Worm (Caenorhabditis elegans) whole organism, young adult: Measurements from ENCODE around the gene C05A2.4.

Experiments
- B0035.1 ChIP-seq: sonication (generic microtip); optimal IDR thresholded peaks from 2 replicates; lab custom pipeline; 2016; ENCODE audit warnings: missing genetic modification characterization, mild to moderate bottlenecking, missing compliant biosample characterization, missing genotype, missing genetic modification reagents
- B0261.1 ChIP-seq: sonication (generic microtip); optimal IDR thresholded peaks from 2 replicates; lab custom pipeline; 2016; ENCODE audit warnings: mild to moderate bottlenecking, missing genetic modification characterization, moderate library complexity, missing compliant biosample characterization
- C06A6.2 ChIP-seq: fragments of 200-800 bp; sonication (Bioruptor generic); conservative IDR thresholded peaks from 2 replicates; pipeline ENCODE4 v1.3.6; 2022; ENCODE audit warnings: missing genetic modification characterization, missing compliant biosample characterization
- F10E7.11 ChIP-seq: sonication (generic microtip); optimal IDR thresholded peaks from 2 replicates; lab custom pipeline; 2017; ENCODE audit warnings: mild to moderate bottlenecking, missing genetic modification characterization, moderate library complexity, missing compliant biosample characterization
- F33H1.4 ChIP-seq: fragments of 200-800 bp; sonication (Bioruptor generic); IDR thresholded peaks from 2 replicates; pipeline ENCODE4 v1.3.6; 2022; ENCODE audit warnings: missing genetic modification reagents, missing genetic modification characterization, missing compliant biosample characterization
- F49E8.2 ChIP-seq: sonication (generic microtip); optimal IDR thresholded peaks from 3 replicates; lab custom pipeline; 2017; ENCODE audit warnings: missing genetic modification characterization, mild to moderate bottlenecking, missing compliant biosample characterization, antibody characterized with exemption, moderate library complexity; ENCODE audit not compliant: insufficient read depth
- F52B5.7 ChIP-seq: sonication (generic microtip); optimal IDR thresholded peaks from 2 replicates; lab custom pipeline; 2016; ENCODE audit warnings: mild to moderate bottlenecking, missing genetic modification characterization, missing compliant biosample characterization
- F57A8.1 ChIP-seq: fragments of 200-800 bp; sonication (Bioruptor generic); optimal IDR thresholded peaks from 2 replicates; lab custom pipeline; 2018; ENCODE audit warnings: mild to moderate bottlenecking, missing genetic modification characterization, moderate library complexity, missing compliant biosample characterization
- F57C9.4 ChIP-seq: sonication (generic microtip); optimal IDR thresholded peaks from 2 replicates; lab custom pipeline; 2017; ENCODE audit warnings: mild to moderate bottlenecking, missing genetic modification characterization, missing compliant biosample characterization
- K12H6.12 ChIP-seq: fragments of 200-800 bp; sonication (Bioruptor generic); optimal IDR thresholded peaks from 2 replicates; lab custom pipeline; 2018; ENCODE audit warnings: mild to moderate bottlenecking, missing genetic modification characterization, missing compliant biosample characterization
- T07F8.4 ChIP-seq: sonication (generic microtip); optimal IDR thresholded peaks from 2 replicates; lab custom pipeline; 2016; ENCODE audit warnings: mild to moderate bottlenecking, missing genetic modification characterization, moderate library complexity, missing compliant biosample characterization
- Y95B8A.8 ChIP-seq: fragments of 200-800 bp; sonication (Bioruptor generic); IDR thresholded peaks from 2 replicates; pipeline ENCODE4 v1.3.6; 2022; ENCODE audit warnings: missing genetic modification reagents, missing genetic modification characterization, missing compliant biosample characterization
- aptf-3 ChIP-seq: fragments of 200-800 bp; sonication (Bioruptor generic); IDR thresholded peaks from 2 replicates; pipeline ENCODE4 v1.3.6; 2022; ENCODE audit warnings: missing genetic modification characterization, missing compliant biosample characterization
- athp-1 ChIP-seq: sonication (generic microtip); optimal IDR thresholded peaks from 2 replicates; lab custom pipeline; 2017; ENCODE audit warnings: mild to moderate bottlenecking, missing genetic modification characterization, missing compliant biosample characterization
- attf-6 ChIP-seq: fragments of 200-800 bp; sonication (Bioruptor generic); IDR thresholded peaks from 2 replicates; pipeline ENCODE4 v1.3.6; 2022; ENCODE audit warnings: missing genetic modification reagents, missing genetic modification characterization, missing compliant biosample characterization
- bed-1 ChIP-seq: fragments of 200-800 bp; sonication (Bioruptor generic); IDR thresholded peaks from 2 replicates; pipeline ENCODE4 v1.3.6; 2022; ENCODE audit warnings: missing genetic modification reagents, missing genetic modification characterization, missing compliant biosample characterization
- ccch-3 ChIP-seq: fragments of 200-800 bp; sonication (Bioruptor generic); optimal IDR thresholded peaks from 2 replicates; lab custom pipeline; 2018; ENCODE audit warnings: mild to moderate bottlenecking, missing genetic modification characterization, missing compliant biosample characterization
- ceh-58 ChIP-seq: fragments of 200-800 bp; sonication (Bioruptor generic); IDR thresholded peaks from 2 replicates; pipeline ENCODE4 v1.3.6; 2022; ENCODE audit warnings: missing genetic modification characterization, missing compliant biosample characterization
- ceh-91 ChIP-seq: fragments of 200-800 bp; sonication (Bioruptor generic); IDR thresholded peaks from 2 replicates; pipeline ENCODE4 v1.3.6; 2022; ENCODE audit warnings: missing genetic modification reagents, missing genetic modification characterization, missing compliant biosample characterization
- die-1 ChIP-seq: sonication (generic microtip); optimal IDR thresholded peaks from 2 replicates; lab custom pipeline; 2016; ENCODE audit warnings: missing genotype, mild to moderate bottlenecking, missing genetic modification characterization, missing compliant biosample characterization
- egl-18 ChIP-seq: fragments of 200-800 bp; sonication (Bioruptor generic); IDR thresholded peaks from 2 replicates; pipeline ENCODE4 v1.3.6; 2022; ENCODE audit warnings: missing genetic modification reagents, missing genetic modification characterization, missing compliant biosample characterization
- egrh-3 ChIP-seq: fragments of 200-800 bp; sonication (Bioruptor generic); IDR thresholded peaks from 2 replicates; pipeline ENCODE4 v1.3.6; 2022; ENCODE audit warnings: missing genetic modification reagents, missing genetic modification characterization, missing compliant biosample characterization
- ets-4 ChIP-seq: fragments of 200-800 bp; sonication (Bioruptor generic); optimal IDR thresholded peaks from 2 replicates; lab custom pipeline; 2018; ENCODE audit warnings: mild to moderate bottlenecking, missing genetic modification characterization, missing compliant biosample characterization
- gei-17 ChIP-seq: fragments of 200-800 bp; sonication (Bioruptor generic); optimal IDR thresholded peaks from 2 replicates; lab custom pipeline; 2018; ENCODE audit warnings: mild to moderate bottlenecking, missing genetic modification characterization, missing compliant biosample characterization
- lin-40 ChIP-seq: sonication (generic microtip); optimal IDR thresholded peaks from 2 replicates; lab custom pipeline; 2016; ENCODE audit warnings: missing genetic modification characterization, mild to moderate bottlenecking, missing compliant biosample characterization, missing genotype, missing genetic modification reagents
- lin-54 ChIP-seq: fragments of 200-800 bp; sonication (Bioruptor generic); optimal IDR thresholded peaks from 2 replicates; lab custom pipeline; 2018; ENCODE audit warnings: mild to moderate bottlenecking, missing genetic modification characterization, missing compliant biosample characterization
- lir-1 ChIP-seq: fragments of 200-800 bp; sonication (Bioruptor generic); conservative IDR thresholded peaks from 2 replicates; pipeline ENCODE4 v1.3.6; 2022; ENCODE audit warnings: missing genetic modification reagents, missing genetic modification characterization, missing compliant biosample characterization
- madf-6 ChIP-seq: fragments of 200-800 bp; sonication (Bioruptor generic); IDR thresholded peaks from 2 replicates; pipeline ENCODE4 v1.3.6; 2022; ENCODE audit warnings: missing genetic modification reagents, missing genetic modification characterization, missing compliant biosample characterization
- mel-28 ChIP-seq: sonication (generic microtip); optimal IDR thresholded peaks from 2 replicates; lab custom pipeline; 2016; ENCODE audit warnings: borderline replicate concordance, mild to moderate bottlenecking, missing genetic modification characterization, missing compliant biosample characterization
- mxl-1 ChIP-seq: sonication (generic microtip); optimal IDR thresholded peaks from 2 replicates; lab custom pipeline; 2016; ENCODE audit warnings: missing genetic modification characterization, missing compliant biosample characterization
- nfya-2 ChIP-seq: fragments of 200-800 bp; sonication (Bioruptor generic); IDR thresholded peaks from 2 replicates; pipeline ENCODE4 v1.3.6; 2022; ENCODE audit warnings: missing genetic modification reagents, missing genetic modification characterization, missing compliant biosample characterization
- nhr-179 ChIP-seq: sonication (generic microtip); optimal IDR thresholded peaks from 2 replicates; lab custom pipeline; 2016; ENCODE audit warnings: mild to moderate bottlenecking, missing genetic modification characterization, missing compliant biosample characterization
- nhr-27 ChIP-seq: fragments of 200-800 bp; sonication (Bioruptor generic); optimal IDR thresholded peaks from 2 replicates; lab custom pipeline; 2018; ENCODE audit warnings: mild to moderate bottlenecking, missing genetic modification characterization, moderate library complexity, missing compliant biosample characterization
- nhr-90 ChIP-seq: sonication (generic microtip); optimal IDR thresholded peaks from 2 replicates; lab custom pipeline; 2016; ENCODE audit warnings: missing genotype, mild to moderate bottlenecking, missing genetic modification characterization, missing compliant biosample characterization
- rec-8 ChIP-seq, 2 experiments: sonication (generic microtip); optimal IDR thresholded peaks; 2 replicates each; lab custom pipeline; 2016; ENCODE audit warnings: mild to moderate bottlenecking in 2 of 2, missing genetic modification characterization in 2 of 2, missing genetic modification reagents in 2 of 2, missing genotype in 2 of 2, missing biosample characterization in 1 of 2, missing compliant biosample characterization in 1 of 2, moderate library complexity in 1 of 2
- rpc-1 ChIP-seq, 2 experiments: fragments of 150-350 bp in 1 of 2; sonication (generic microtip) in 1 of 2; optimal IDR thresholded peaks; 2 replicates each; lab custom pipeline; 2014 to 2018; ENCODE audit warnings: missing biosample characterization in 1 of 2, missing genetic modification characterization in 1 of 2, missing genetic modification reagents in 1 of 2, missing genotype in 1 of 2
- sea-2 ChIP-seq: fragments of 200-800 bp; sonication (Bioruptor generic); IDR thresholded peaks from 2 replicates; pipeline ENCODE4 v1.3.6; 2022; ENCODE audit warnings: missing genetic modification characterization, missing compliant biosample characterization
- snpc-1.1 ChIP-seq: sonication (generic microtip); optimal IDR thresholded peaks from 2 replicates; lab custom pipeline; 2017; ENCODE audit warnings: missing genetic modification characterization, mild to moderate bottlenecking, missing compliant biosample characterization, antibody characterized with exemption, moderate library complexity, missing genotype, missing genetic modification reagents; ENCODE audit not compliant: insufficient read depth
- snpc-1.3 ChIP-seq: sonication (generic microtip); optimal IDR thresholded peaks from 2 replicates; lab custom pipeline; 2017; ENCODE audit warnings: missing genetic modification characterization, mild to moderate bottlenecking, missing compliant biosample characterization, antibody characterized with exemption, moderate library complexity, missing genotype, missing genetic modification reagents; ENCODE audit not compliant: insufficient read depth
- snpc-3.4 ChIP-seq: sonication (generic microtip); optimal IDR thresholded peaks from 2 replicates; lab custom pipeline; 2017; ENCODE audit warnings: missing genetic modification characterization, mild to moderate bottlenecking, missing compliant biosample characterization, antibody characterized with exemption, moderate library complexity, missing genotype, missing genetic modification reagents
- tbp1 ChIP-seq: fragments of 200-800 bp; sonication (Bioruptor generic); optimal IDR thresholded peaks from 2 replicates; lab custom pipeline; 2018; ENCODE audit warnings: mild to moderate bottlenecking, missing genetic modification characterization, missing compliant biosample characterization
- zim-3 ChIP-seq: sonication (generic microtip); optimal IDR thresholded peaks from 2 replicates; lab custom pipeline; 2017; ENCODE audit warnings: mild to moderate bottlenecking, missing genetic modification characterization, moderate library complexity, missing compliant biosample characterization
- ztf-25 ChIP-seq: fragments of 200-800 bp; sonication (Bioruptor generic); IDR thresholded peaks from 2 replicates; pipeline ENCODE4 v1.3.6; 2022; ENCODE audit warnings: missing genetic modification reagents, missing genetic modification characterization, missing compliant biosample characterization
- ztf-3 ChIP-seq: fragments of 200-800 bp; sonication (Bioruptor generic); optimal IDR thresholded peaks from 2 replicates; lab custom pipeline; 2018; ENCODE audit warnings: mild to moderate bottlenecking, missing genetic modification characterization, missing compliant biosample characterization
- ztf-6 ChIP-seq: fragments of 200-800 bp; sonication (Bioruptor generic); IDR thresholded peaks from 2 replicates; pipeline ENCODE4 v1.3.6; 2022; ENCODE audit warnings: missing genetic modification reagents, missing genetic modification characterization, missing compliant biosample characterization

Gene C05A2.4

DNA sequence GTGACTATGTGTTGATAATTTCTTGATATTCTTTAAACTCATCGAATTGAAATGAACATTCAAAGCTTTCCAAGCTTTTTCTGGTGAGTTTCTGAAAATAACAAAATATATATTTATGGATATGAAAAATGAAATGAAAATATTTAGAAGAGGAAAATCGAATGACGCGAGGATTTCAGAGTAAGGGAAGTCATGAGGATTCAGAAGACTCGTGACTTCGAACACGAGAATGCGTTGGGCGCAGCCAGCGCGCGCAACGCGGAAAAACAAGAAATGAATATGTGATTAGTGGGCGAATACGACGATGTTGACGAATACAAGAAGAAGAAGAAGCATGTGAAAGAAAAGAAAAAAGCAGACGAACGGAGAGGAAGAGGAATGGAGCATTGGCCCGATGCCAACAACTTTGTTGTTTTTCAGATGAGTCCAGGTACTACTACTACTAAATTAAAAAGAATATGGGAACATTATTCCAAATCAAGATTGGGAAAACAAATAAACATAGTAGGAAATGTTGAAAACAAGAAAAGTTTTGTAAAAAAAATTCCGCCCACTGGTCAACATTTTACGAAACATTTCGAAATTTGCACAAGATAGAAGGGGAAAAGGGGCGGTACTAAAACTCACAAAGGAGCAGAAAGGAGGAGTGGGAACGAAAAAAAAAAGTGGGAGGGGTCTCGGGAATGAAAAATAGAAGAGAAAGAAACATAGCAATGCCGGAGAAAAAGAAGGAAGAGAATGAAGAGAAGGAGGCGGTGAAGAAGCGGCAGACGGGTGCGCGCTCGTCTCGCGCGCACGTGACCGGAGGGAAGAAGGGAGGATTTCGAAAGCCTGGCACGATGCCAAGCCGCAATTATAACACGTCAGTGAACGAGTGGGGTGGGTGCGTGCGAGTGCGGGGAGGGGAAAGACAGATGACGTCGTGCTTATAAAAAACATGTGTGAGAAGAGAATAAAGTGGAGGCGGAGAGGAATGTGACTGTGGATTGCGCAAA lies 20.2 kb downstream of the C05A2.4 start (continued):
- TF ChIP-seq K12H6.12 (peak; percentile 98), ccch-3 (GFP tag; lab: Kevin White, UChicago) (no peak), lin-40 (peak; percentile 78), nhr-90 (tag; lab: Kevin White, UChicago) (no peak), lin-54 (GFP tag; lab: Kevin White, UChicago) (peak; percentile 30), F49E8.2 (tag; lab: Kevin White, UChicago) (no peak), ceh-91 (GFP tag; lab: Robert Waterston, UW) (no peak), athp-1 (no peak), B0035.1 (tag; lab: Kevin White, UChicago) (no peak), snpc-1.1 (tag; lab: Kevin White, UChicago) (no peak), ets-4 (GFP tag; lab: Kevin White, UChicago) (no peak), die-1 (no peak), attf-6 (GFP tag; lab: Robert Waterston, UW) (no peak), madf-6 (GFP tag; lab: Robert Waterston, UW) (0 out of 2 replicates have a peak, but pooled peaks have one; percentile 23), lir-1 (GFP tag; lab: Robert Waterston, UW) (peak; percentile 62), F57C9.4 (tag; lab: Kevin White, UChicago) (no peak), nhr-27 (no peak), F10E7.11 (tag; lab: Kevin White, UChicago) (peak; percentile 57), egl-18 (GFP tag; lab: Robert Waterston, UW) (peak; percentile 84), F57A8.1 (GFP tag; lab: Kevin White, UChicago) (no peak), F52B5.7 (tag; lab: Kevin White, UChicago) (peak; percentile 83), Y95B8A.8 (GFP tag; lab: Robert Waterston, UW) (peak; percentile 57; the same call in 1 of the 2 replicates), egrh-3 (peak; percentile 94), nhr-179 (tag; lab: Kevin White, UChicago) (no peak), ceh-58 (GFP tag; lab: Robert Waterston, UW) (no peak), C06A6.2 (GFP tag; lab: Robert Waterston, UW) (peak; percentile 93), tbp1 (GFP tag; lab: Kevin White, UChicago) (peak; percentile 49), ztf-6 (GFP tag; lab: Robert Waterston, UW) (peak; percentile 74; the same call in 1 of the 2 replicates), rec-8 (tag; optimal IDR thresholded peaks at IDR 0.05; lab: Kevin White, UChicago) (no peak), mxl-1 (tag; lab: Kevin White, UChicago) (peak; percentile 45), gei-17 (peak; percentile 74), bed-1 (no peak), B0261.1 (tag; lab: Kevin White, UChicago) (no peak), F33H1.4 (GFP tag; lab: Robert Waterston, UW) (no peak), T07F8.4 (tag; lab: Kevin White, UChicago) (no peak), rpc-1 (optimal IDR thresholded peaks at IDR 0.05; lab: Kevin White, UChicago) (no peak), rpc-1 (tag; optimal IDR thresholded peaks at IDR 0.05; lab: Kevin White, UChicago) (no peak), ztf-3 (GFP tag; lab: Kevin White, UChicago) (peak; percentile 70), mel-28 (tag; lab: Kevin White, UChicago) (no peak), nfya-2 (no peak), zim-3 (tag; lab: Kevin White, UChicago) (peak; percentile 33), snpc-3.4 (tag; lab: Kevin White, UChicago) (no peak), ztf-25 (GFP tag; lab: Robert Waterston, UW) (no peak), sea-2 (0 out of 2 replicates have a peak, but pooled peaks have one; percentile 50), aptf-3 (GFP tag; lab: Robert Waterston, UW) (no peak), snpc-1.3 (tag; lab: Kevin White, UChicago) (no peak)
